Worm (Caenorhabditis elegans) whole organism, young adult: Measurements from ENCODE around the gene ent-1.

ENCODE experiments used
- attf-3 ChIP-seq: fragments of 200-800 bp; sonication (Bioruptor generic); conservative IDR thresholded peaks from 2 replicates; pipeline ENCODE4 v1.3.6; 2022; ENCODE audit warnings: missing genetic modification reagents, missing genetic modification characterization, missing compliant biosample characterization
- dpff-1 ChIP-seq: sonication (generic microtip); optimal IDR thresholded peaks from 2 replicates; lab custom pipeline; 2017; ENCODE audit warnings: mild to moderate bottlenecking, missing genetic modification characterization, missing compliant biosample characterization

- no peak for TF ChIP-seq attf-3 (GFP tag; lab: Robert Waterston, UW)
- no peak for TF ChIP-seq dpff-1
Observed at ce11 chrIV:11655370-11655769, at the start of gene ent-1.
